Worm (Caenorhabditis elegans): Measurements from ENCODE around the gene F54D5.9.

DNA sequence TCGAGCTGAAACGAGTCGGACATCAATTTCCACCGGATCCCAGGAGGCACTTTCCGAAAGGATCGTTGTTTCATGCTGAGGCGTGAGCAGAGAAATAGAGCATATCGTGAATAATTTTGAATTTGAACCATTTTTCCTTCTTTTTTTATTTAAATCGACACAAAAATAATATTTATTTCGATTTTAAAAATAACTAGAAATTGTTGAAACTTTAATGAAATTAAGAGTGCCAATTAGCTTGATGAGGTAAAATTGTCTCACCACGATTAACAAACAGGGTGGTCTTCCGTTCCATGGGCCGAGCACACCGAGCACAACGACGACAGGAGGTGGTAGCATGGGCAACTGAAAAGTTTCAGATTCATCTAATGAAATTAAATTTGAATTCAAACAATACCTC, 43.7 kb upstream of the F54D5.9 start:
- no peak for TF ChIP-seq jun-1 (tag; optimal IDR thresholded peaks at IDR 0.05)
- no peak for TF ChIP-seq lim-7 (GFP tag; IDR thresholded peaks at IDR 0.05)
- TF ChIP-seq lin-13 (GFP tag; optimal IDR thresholded peaks at IDR 0.05), result no peak
- TF ChIP-seq mep-1 (tag; optimal IDR thresholded peaks at IDR 0.05), result no peak
- TF ChIP-seq ztf-11 (tag; optimal IDR thresholded peaks at IDR 0.05), result no peak

Measured in whole organism, L4 larva.